Worm (Caenorhabditis elegans) whole organism, dauer: Measurements from ENCODE around the gene gmeb-1.

Source experiments
- unc-62 ChIP-seq: sonication (generic microtip); optimal IDR thresholded peaks from 2 replicates; lab custom pipeline; 2017; ENCODE audit warnings: missing biosample characterization, missing genetic modification reagents, missing genetic modification characterization

Gene gmeb-1

DNA sequence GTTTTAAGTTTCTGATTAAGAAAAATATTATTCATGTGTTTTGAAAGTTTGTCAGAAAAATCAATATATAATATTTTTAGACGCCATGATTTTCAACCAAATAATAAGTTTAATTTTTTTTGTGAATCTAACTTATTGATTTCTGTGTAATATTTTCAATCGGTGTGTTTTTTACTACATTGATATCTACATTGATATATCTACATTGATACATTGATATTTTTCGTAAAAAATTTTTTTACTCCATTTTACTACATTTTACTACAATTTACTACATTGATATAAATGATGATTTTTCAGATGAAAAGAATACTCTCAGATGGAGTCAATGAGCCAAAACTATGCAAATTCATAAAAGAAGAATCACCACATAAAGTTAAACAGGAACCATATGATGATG, at the start of gene gmeb-1:
TSS of gene gmeb-1 (plus strand) at position 301 of the 400 bp plus-strand sequence.
- no peak for TF ChIP-seq unc-62 (GFP tag; lab: Kevin White, UChicago)

- no peak for TF ChIP-seq unc-62 (GFP tag; lab: Kevin White, UChicago)
Observed at ce11 chrII:586-985, 18.8 kb upstream of the gmeb-1 start.

DNA sequence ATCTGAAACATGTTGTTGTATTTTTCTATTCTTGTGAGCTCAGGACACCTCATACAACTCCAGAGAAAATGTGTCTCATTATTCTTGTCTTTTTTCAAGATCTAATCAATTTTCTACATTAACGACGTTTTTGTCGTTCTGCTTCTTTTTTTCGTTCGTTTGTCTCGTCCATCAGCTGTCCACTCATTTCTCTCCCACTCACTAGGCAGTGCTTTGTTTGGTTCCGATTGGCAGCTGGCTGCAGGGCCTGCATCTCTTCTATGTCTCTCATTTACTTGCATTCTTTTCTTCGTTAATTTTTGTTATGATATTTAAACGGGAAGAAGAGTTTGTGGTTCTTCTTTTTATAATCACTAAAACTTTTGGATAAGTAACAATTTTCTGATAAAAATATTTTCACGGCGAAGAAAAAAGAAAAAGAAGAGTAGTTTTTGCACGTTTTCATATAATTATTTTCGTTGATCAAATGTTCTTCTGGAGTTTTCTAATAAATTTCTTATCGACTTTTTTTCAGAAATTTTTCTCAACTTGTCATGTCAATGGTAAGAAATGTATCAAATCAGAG, 17.9 kb upstream of the gmeb-1 start, which contains the start of gene 2L52.1:
TSS of gene 2L52.1 (plus strand) at position 515 of the 565 bp plus-strand sequence.
- no peak for TF ChIP-seq unc-62 (GFP tag; lab: Kevin White, UChicago)

DNA sequence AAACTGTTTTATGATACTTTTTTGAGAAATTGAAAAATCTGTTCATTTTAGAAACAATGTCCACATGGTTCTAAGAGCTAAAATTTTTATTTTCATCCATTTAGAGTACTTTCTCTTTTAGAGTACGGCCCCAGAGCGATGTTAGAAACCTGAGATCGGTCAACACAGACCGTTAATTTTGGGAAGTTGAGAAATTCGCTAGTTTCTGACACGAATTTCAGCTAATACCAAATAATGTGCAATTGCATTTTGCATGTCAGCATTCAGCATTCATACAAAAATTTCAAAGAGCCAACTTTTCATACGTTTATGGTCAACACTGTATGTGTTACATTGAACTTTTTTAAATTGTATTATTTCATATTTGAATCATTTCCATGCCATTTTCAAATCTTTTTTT, 14.5 kb upstream of the gmeb-1 start:
- TF ChIP-seq unc-62 (GFP tag; lab: Kevin White, UChicago): no peak

ce11 chrII:6349-6748, 13.0 kb upstream of the gmeb-1 start, which contains the start of gene osta-1:
osta-1 (plus strand) TSS chrII:6657.
- no peak for TF ChIP-seq unc-62 (GFP tag; lab: Kevin White, UChicago)

ce11 chrII:8212-8611, 11.1 kb upstream of the gmeb-1 start:
- no peak for TF ChIP-seq unc-62 (GFP tag; lab: Kevin White, UChicago)

DNA sequence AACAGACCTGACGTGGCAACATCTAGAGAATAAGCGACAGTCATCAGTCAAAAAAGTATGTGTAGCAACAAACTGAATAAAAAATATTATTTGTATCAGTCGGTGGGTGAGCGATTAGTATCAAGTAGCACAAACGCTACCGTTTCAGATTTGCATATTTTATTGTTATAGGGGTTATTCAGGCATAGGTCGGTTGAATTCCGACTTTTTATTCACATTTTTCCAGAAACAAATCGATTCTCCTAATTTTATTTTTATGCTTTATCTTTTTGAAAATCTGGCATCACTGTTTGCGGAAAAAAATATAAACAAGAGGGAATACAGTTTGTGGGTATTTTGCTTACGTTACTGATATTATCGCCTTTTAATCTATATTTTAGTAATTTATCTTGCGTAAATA, 7.6 kb upstream of the gmeb-1 start, which contains the start of gene best-4:
TSS of gene best-4 (minus strand) at position 101 of the 400 bp plus-strand sequence.
- no peak for TF ChIP-seq unc-62 (GFP tag; lab: Kevin White, UChicago)

ce11 chrII:12685-13084, 6.7 kb upstream of the gmeb-1 start, which contains the start of gene best-3:
best-3 (plus strand) TSS chrII:12985.
- TF ChIP-seq unc-62 (GFP tag; lab: Kevin White, UChicago): no peak

DNA sequence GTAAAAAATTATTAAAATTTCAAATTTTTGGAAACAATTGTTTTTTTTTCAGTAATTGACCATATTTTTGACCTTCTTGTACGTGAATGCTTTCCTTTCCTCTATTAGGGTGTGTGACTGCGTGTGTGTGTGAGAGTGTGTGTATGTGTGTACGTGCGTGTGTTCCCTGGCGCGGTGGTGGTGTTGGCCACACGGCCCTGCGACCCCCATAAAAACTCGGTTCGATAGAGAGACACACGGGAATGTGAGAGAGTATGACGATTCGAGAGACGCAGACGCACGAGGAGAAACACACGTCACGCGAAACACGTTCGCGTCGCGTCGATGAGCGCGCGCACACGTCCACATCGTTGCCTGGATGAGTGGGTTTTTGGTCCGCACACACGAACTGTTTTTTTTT, 551 bp upstream of the gmeb-1 start:
- TF ChIP-seq unc-62 (GFP tag; lab: Kevin White, UChicago): no peak

ce11 chrII:21953-22352, 2.6 kb downstream of the gmeb-1 start:
- no peak for TF ChIP-seq unc-62 (GFP tag; lab: Kevin White, UChicago)

DNA sequence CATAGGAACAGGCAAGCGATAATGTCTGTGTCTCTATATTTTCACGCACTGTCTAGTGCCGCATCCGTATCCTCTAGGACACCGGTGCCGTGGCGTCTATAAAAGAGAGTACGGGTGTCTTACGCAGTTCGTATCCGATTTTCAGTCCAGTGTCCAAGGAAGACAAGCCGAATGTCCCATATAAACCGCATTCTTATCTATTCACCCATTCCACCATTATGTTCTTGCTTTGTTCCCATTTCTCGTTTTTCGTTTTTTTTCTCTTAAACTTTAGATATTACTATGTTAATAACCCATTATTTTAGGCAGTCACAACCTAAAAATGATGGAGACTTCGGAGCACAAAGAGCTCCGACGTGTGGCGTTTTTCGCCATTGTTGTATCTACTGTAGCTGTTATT, 3.7 kb downstream of the gmeb-1 start, which contains the start of gene sqt-2:
TSS of gene sqt-2 (plus strand) at position 301 of the 400 bp plus-strand sequence.
- no peak for TF ChIP-seq unc-62 (GFP tag; lab: Kevin White, UChicago)

DNA sequence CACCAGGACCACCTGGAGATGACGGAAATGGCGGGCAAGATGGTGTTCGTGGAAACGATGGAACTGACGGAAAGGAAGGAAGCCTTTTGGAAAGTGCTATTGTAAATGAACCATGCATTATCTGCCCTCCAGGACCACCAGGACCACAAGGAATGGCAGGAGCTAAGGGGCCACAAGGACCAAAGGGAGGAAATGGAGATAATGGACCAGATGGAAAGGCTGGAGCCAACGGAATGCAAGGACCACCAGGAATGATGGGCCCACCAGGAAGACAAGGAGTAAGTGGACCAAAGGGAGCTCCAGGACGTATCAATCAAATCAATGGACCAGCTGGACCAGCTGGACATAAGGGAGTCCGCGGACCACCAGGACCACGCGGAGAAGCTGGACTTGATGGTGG, 4.4 kb downstream of the gmeb-1 start:
- no peak for TF ChIP-seq unc-62 (GFP tag; lab: Kevin White, UChicago)

DNA sequence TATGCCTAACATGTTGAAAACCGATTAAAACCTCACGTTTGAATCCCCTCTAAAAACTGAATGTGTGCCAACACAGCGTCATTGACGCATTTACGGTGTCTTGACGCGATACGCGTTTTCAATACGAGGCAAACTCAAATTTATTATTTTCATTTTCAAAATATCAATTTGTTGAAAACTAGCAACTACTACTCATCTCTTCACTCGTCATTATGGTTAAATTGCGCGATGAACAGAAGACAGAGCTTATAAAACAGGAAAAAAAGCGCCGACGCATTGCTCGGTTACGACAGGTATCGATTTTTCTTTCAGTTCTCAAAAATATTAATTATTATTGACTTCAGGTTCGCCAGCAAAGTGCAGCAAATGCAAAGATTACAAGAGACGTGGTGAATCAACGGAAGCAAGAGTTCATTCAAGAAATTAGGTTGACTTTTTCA, 5.2 kb downstream of the gmeb-1 start, which contains the start of gene enee-1:
TSS of gene enee-1 (plus strand) at position 108 of the 440 bp plus-strand sequence.
- no peak for TF ChIP-seq unc-62 (GFP tag; lab: Kevin White, UChicago)

ce11 chrII:28283-28682, 8.9 kb downstream of the gmeb-1 start, which contains the start of gene F23F1.4:
F23F1.4 (minus strand) TSS chrII:28423.
- TF ChIP-seq unc-62 (GFP tag; lab: Kevin White, UChicago): no peak

DNA sequence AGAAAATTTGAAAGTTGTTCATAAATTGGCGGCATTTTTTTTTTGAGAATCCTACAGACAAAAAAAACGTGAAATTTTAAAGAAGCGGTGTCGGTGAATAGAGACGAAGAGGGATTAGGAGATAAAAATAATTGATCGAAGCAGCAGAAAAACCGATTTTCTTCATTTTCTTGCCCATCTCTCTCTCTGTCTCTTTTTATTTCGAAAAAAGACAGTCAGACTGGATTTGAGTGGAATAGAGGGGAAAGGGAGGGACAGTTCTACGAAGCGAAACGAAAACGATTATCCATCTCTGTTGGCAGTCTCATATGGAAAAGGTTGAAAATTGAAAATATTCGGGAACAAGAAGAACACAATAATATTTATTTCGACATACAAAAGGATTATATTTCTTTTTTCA, 10.2 kb downstream of the gmeb-1 start:
- no peak for TF ChIP-seq unc-62 (GFP tag; lab: Kevin White, UChicago)

DNA sequence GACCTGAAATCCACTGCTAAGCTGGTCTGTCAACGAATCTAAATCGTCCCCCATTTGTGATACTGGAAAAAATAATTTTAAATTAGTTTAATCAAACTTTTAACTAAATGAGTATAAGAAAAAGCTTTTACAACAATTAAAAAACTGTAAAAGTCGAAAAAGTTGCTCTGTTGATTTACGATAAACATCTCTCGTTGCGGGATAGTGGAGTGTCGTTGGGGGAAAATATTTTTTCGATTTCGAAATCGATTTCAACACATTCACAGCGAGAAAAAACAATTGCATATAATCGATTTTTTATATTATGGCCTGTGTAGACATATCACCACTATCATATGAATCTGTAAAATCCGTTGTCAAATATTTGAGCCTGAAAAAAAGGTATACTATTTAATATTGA, 12.2 kb downstream of the gmeb-1 start, which contains the start of the genes F23F1.5 and fbxc-54:
TSS of gene F23F1.5 (minus strand) at position 64 of the 400 bp plus-strand sequence.
TSS of gene fbxc-54 (plus strand) at position 199 of the 400 bp plus-strand sequence.
- TF ChIP-seq unc-62 (GFP tag; lab: Kevin White, UChicago): no peak

DNA sequence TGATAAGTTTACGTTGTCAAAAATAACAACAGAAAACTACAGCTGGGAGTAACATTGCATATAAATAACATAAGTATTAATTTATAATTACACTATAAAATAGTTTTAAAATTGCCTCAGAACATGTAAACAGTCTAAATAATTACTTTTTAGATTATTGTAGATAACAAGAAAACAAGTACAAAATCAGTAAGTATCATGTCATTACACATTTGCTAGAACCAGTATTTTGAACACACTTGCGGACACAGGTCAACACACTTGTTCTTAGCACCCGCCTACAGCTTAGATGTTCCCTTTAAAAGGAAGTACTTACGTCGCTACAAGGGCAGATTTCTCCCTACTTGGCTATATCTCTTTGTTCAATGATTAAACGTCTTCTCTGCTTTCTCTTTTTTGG, 14.6 kb downstream of the gmeb-1 start, which contains the start of gene F23F1.2:
TSS of gene F23F1.2 (plus strand) at position 301 of the 400 bp plus-strand sequence.
- no peak for TF ChIP-seq unc-62 (GFP tag; lab: Kevin White, UChicago)
